Fruit fly (Drosophila melanogaster) whole organism, embryonic: Measurements from ENCODE around the gene Gcn5.

ENCODE experiments used
- BtbVII ChIP-seq: fragments of 200-800 bp; sonication (Bioruptor generic); optimal IDR thresholded peaks from 3 replicates; lab custom pipeline; 2017; ENCODE audit warnings: missing biosample characterization, mild to moderate bottlenecking, missing genetic modification characterization
- CG10565 ChIP-seq: fragments of 200-800 bp; sonication (Bioruptor generic); optimal IDR thresholded peaks from 3 replicates; lab custom pipeline; 2016; ENCODE audit warnings: missing biosample characterization, mild to moderate bottlenecking, missing genetic modification characterization
- CG10959 ChIP-seq: fragments of 200-800 bp; sonication (Bioruptor generic); IDR thresholded peaks from 2 replicates; pipeline ENCODE4 v1.3.6; 2022; ENCODE audit warnings: missing biosample characterization, missing genetic modification characterization
- CG11456 ChIP-seq: fragments of 200-800 bp; sonication (Bioruptor generic); IDR thresholded peaks from 3 replicates; pipeline ENCODE4 v1.3.6; 2022; ENCODE audit warnings: missing biosample characterization, missing genetic modification characterization
- CG14050 ChIP-seq: fragments of 200-800 bp; sonication (Bioruptor generic); IDR thresholded peaks from 3 replicates; pipeline ENCODE4 v1.3.6; 2022; ENCODE audit warnings: missing biosample characterization, missing genetic modification characterization
- CG15514 ChIP-seq: fragments of 200-800 bp; sonication (Bioruptor generic); optimal IDR thresholded peaks from 3 replicates; lab custom pipeline; 2017; ENCODE audit warnings: missing biosample characterization, missing genetic modification characterization, mild to moderate bottlenecking, moderate library complexity, missing genetic modification reagents
- CG32767 ChIP-seq: fragments of 200-800 bp; sonication (Bioruptor generic); IDR thresholded peaks from 2 replicates; pipeline ENCODE4 v1.3.6; 2022; ENCODE audit warnings: missing biosample characterization, missing genetic modification characterization
- CG34376 ChIP-seq: fragments of 200-800 bp; sonication (Bioruptor generic); optimal IDR thresholded peaks from 2 replicates; lab custom pipeline; 2018; ENCODE audit warnings: missing biosample characterization, mild to moderate bottlenecking, missing genetic modification characterization
- CG7839 ChIP-seq: fragments of 200-800 bp; sonication (Bioruptor generic); optimal IDR thresholded peaks from 3 replicates; lab custom pipeline; 2018; ENCODE audit warnings: missing biosample characterization, mild to moderate bottlenecking, missing genetic modification characterization, moderate library complexity
- CG8281 ChIP-seq: fragments of 200-800 bp; sonication (Bioruptor generic); optimal IDR thresholded peaks from 2 replicates; lab custom pipeline; 2018; ENCODE audit warnings: missing biosample characterization, mild to moderate bottlenecking, missing genetic modification characterization, moderate library complexity
- CG8944 ChIP-seq: fragments of 200-800 bp; sonication (Bioruptor generic); optimal IDR thresholded peaks from 3 replicates; lab custom pipeline; 2016; ENCODE audit warnings: missing biosample characterization, missing genetic modification characterization
- Dad ChIP-seq: fragments of 200-800 bp; sonication (Bioruptor generic); optimal IDR thresholded peaks from 3 replicates; lab custom pipeline; 2016; ENCODE audit warnings: missing biosample characterization, missing genetic modification characterization
- Deaf1 ChIP-seq: fragments of 200-800 bp; optimal IDR thresholded peaks from 3 replicates; lab custom pipeline; 2019; ENCODE audit warnings: missing biosample characterization, mild to moderate bottlenecking, missing genetic modification characterization, moderate library complexity
- Dfd ChIP-seq, 2 experiments: fragments of >200 bp; optimal IDR thresholded peaks; 2 replicates each; lab custom pipeline; 2017; ENCODE audit warnings: missing biosample characterization in 2 of 2, missing genetic modification characterization in 2 of 2
- Ets65A ChIP-seq: fragments of 200-800 bp; sonication (Bioruptor generic); peaks from one replicate; lab custom pipeline; 2016; ENCODE audit warnings: missing biosample characterization, missing genetic modification characterization
- GATAe ChIP-seq: fragments of 200-800 bp; sonication (Bioruptor generic); conservative IDR thresholded peaks from 2 replicates; pipeline ENCODE4 v1.3.6; 2022; ENCODE audit warnings: missing biosample characterization, missing genetic modification characterization
- Gsc ChIP-seq: fragments of 200-800 bp; sonication (Bioruptor generic); IDR thresholded peaks from 2 replicates; pipeline ENCODE4 v1.3.6; 2022; ENCODE audit warnings: missing biosample characterization, missing genetic modification characterization
- H2.0 ChIP-seq: fragments of 200-800 bp; sonication (Bioruptor generic); IDR thresholded peaks from 2 replicates; pipeline ENCODE4 v1.3.6; 2022; ENCODE audit warnings: missing biosample characterization, missing genetic modification characterization
- HmgZ ChIP-seq: fragments of 200-800 bp; sonication (Bioruptor generic); optimal IDR thresholded peaks from 2 replicates; lab custom pipeline; 2018; ENCODE audit warnings: missing biosample characterization, mild to moderate bottlenecking, missing genetic modification characterization
- Hr51 ChIP-seq, 2 experiments: fragments of 200-800 bp; sonication (Bioruptor generic); optimal IDR thresholded peaks; 2 replicates in 1 of 2; 3 replicates in 1 of 2; lab custom pipeline; 2016 to 2018; ENCODE audit warnings: missing biosample characterization in 2 of 2, missing genetic modification characterization in 2 of 2, mild to moderate bottlenecking in 1 of 2, moderate library complexity in 1 of 2
- Med ChIP-seq: fragments of 200-800 bp; sonication (Bioruptor generic); peaks from one replicate; lab custom pipeline; 2016; ENCODE audit warnings: missing biosample characterization, missing genetic modification characterization, mild to moderate bottlenecking, inconsistent platforms, moderate library complexity
- Nf-YA ChIP-seq: fragments of 200-800 bp; sonication (Bioruptor generic); IDR thresholded peaks from 2 replicates; pipeline ENCODE4 v1.3.6; 2022; ENCODE audit warnings: missing biosample characterization, missing genetic modification characterization
- Poxn ChIP-seq: fragments of 200-800 bp; sonication (Bioruptor generic); IDR thresholded peaks from 2 replicates; pipeline ENCODE4 v1.3.6; 2022; ENCODE audit warnings: missing biosample characterization, missing genetic modification characterization
- TFAM ChIP-seq: fragments of 200-800 bp; sonication (Bioruptor generic); optimal IDR thresholded peaks from 2 replicates; lab custom pipeline; 2017; ENCODE audit warnings: missing biosample characterization, missing genetic modification characterization, inconsistent platforms
- Tbp ChIP-seq: fragments of >200 bp; optimal IDR thresholded peaks from 2 replicates; lab custom pipeline; 2018; ENCODE audit warnings: missing biosample characterization, missing genetic modification characterization
- al ChIP-seq: fragments of 200-800 bp; sonication (Bioruptor generic); IDR thresholded peaks from 2 replicates; pipeline ENCODE4 v1.3.6; 2022; ENCODE audit warnings: missing biosample characterization, missing genetic modification characterization
- ase ChIP-seq: fragments of 200-800 bp; sonication (Bioruptor generic); IDR thresholded peaks from 3 replicates; pipeline ENCODE4 v1.3.6; 2022; ENCODE audit warnings: missing biosample characterization, missing genetic modification characterization
- dan ChIP-seq: fragments of 200-800 bp; sonication (Bioruptor generic); IDR thresholded peaks from 2 replicates; pipeline ENCODE4 v1.3.6; 2022; ENCODE audit warnings: missing biosample characterization, missing genetic modification characterization
- danr ChIP-seq: fragments of 200-800 bp; sonication (Bioruptor generic); IDR thresholded peaks from 2 replicates; pipeline ENCODE4 v1.3.6; 2022; ENCODE audit warnings: missing biosample characterization, missing genetic modification characterization
- exex ChIP-seq: fragments of 200-800 bp; sonication (Bioruptor generic); optimal IDR thresholded peaks from 4 replicates; lab custom pipeline; 2018; ENCODE audit warnings: missing biosample characterization, mild to moderate bottlenecking, missing genetic modification characterization, moderate library complexity
- gem ChIP-seq: fragments of 200-800 bp; sonication (Bioruptor generic); optimal IDR thresholded peaks from 2 replicates; lab custom pipeline; 2019; ENCODE audit warnings: missing biosample characterization, mild to moderate bottlenecking, missing genetic modification characterization, moderate library complexity
- gsb-n ChIP-seq: fragments of 200-800 bp; sonication (Bioruptor generic); optimal IDR thresholded peaks from 3 replicates; lab custom pipeline; 2018; ENCODE audit warnings: missing biosample characterization, mild to moderate bottlenecking, missing genetic modification characterization
- pita ChIP-seq: fragments of 200-800 bp; sonication (Bioruptor generic); optimal IDR thresholded peaks from 2 replicates; lab custom pipeline; 2017; ENCODE audit warnings: missing biosample characterization, mild to moderate bottlenecking, missing genetic modification characterization
- sc ChIP-seq, 3 experiments: fragments of >200 bp in 2 of 3; fragments of 200-800 bp in 1 of 3; sonication (Bioruptor generic) in 1 of 3; optimal IDR thresholded peaks; 2 replicates in 2 of 3; 3 replicates in 1 of 3; lab custom pipeline; 2017; ENCODE audit warnings: mild to moderate bottlenecking in 1 of 3, missing biosample characterization in 1 of 3, missing genetic modification characterization in 1 of 3, missing genetic modification reagents in 1 of 3
- sens ChIP-seq: fragments of 200-800 bp; sonication (Bioruptor generic); peaks from one replicate; lab custom pipeline; 2016; ENCODE audit warnings: missing biosample characterization, missing genetic modification characterization
- sima ChIP-seq: fragments of 200-800 bp; sonication (Bioruptor generic); optimal IDR thresholded peaks from 2 replicates; lab custom pipeline; 2016; ENCODE audit warnings: missing biosample characterization, missing genetic modification characterization
- ssp ChIP-seq: fragments of 200-800 bp; sonication (Bioruptor generic); IDR thresholded peaks from 2 replicates; pipeline ENCODE4 v1.3.6; 2022; ENCODE audit warnings: missing biosample characterization, missing genetic modification characterization
- stwl ChIP-seq: fragments of 200-800 bp; sonication (Bioruptor generic); optimal IDR thresholded peaks from 3 replicates; lab custom pipeline; 2018; ENCODE audit warnings: missing biosample characterization, mild to moderate bottlenecking, missing genetic modification characterization, moderate library complexity
- sug ChIP-seq: fragments of 200-800 bp; optimal IDR thresholded peaks from 2 replicates; lab custom pipeline; 2019; ENCODE audit warnings: missing biosample characterization, mild to moderate bottlenecking, missing genetic modification characterization, moderate library complexity

Gcn5 gene

DNA sequence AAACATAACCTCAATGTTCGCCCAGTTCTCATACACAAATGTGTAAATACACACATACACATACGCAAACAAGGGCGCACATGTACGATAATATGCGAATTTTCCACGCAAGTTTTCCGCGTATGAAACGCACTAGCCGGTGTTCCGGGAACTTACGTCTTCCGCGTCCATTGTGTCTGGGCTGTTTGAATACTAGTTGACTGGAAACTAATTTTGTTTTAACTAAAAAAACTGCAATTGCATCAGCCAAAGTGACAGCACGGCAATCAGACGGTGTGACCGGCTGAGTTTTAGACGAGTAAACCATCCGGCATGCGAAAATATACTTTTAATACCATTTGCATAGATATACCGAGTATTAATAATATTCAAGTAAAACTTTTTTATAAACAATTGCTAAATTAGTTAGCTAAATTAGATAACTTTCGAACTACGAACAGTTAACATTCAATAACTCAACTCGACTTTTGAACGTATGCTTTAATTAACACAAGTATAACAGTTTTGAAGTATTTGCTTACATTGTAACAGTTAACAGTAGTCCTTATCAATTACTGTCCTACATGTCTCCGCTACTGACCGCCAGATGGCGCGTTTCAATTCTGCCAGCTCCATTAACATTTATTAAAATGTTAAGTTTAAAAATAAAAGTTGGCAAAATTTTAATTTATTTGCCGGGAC is 2.8 kb upstream of the Gcn5 start, which contains the start of gene eIF2beta (continued):
- TF ChIP-seq CG10959 (GFP tag; lab: Robert Waterston, UW) (no peak), dan (GFP tag; lab: Robert Waterston, UW) (no peak), Gsc (GFP tag; lab: Robert Waterston, UW) (no peak), Poxn (GFP tag; lab: Robert Waterston, UW) (no peak), stwl (tag; lab: Kevin White, UChicago) (peak; percentile 46), Tbp (GFP tag; lab: Kevin White, UChicago) (no peak), CG10565 (no peak), sima (GFP tag; lab: Kevin White, UChicago) (no peak), CG7839 (tag; lab: Kevin White, UChicago) (peak; percentile 39), TFAM (GFP tag; lab: Kevin White, UChicago) (no peak), sc (optimal IDR thresholded peaks at IDR 0.05; lab: Kevin White, UChicago) (no peak), sc (GFP tag; optimal IDR thresholded peaks at IDR 0.05; lab: Kevin White, UChicago) (no peak), CG32767 (GFP tag; lab: Robert Waterston, UW) (no peak), ase (GFP tag; lab: Robert Waterston, UW) (no peak; the same call in 2 of the 3 replicates)

DNA sequence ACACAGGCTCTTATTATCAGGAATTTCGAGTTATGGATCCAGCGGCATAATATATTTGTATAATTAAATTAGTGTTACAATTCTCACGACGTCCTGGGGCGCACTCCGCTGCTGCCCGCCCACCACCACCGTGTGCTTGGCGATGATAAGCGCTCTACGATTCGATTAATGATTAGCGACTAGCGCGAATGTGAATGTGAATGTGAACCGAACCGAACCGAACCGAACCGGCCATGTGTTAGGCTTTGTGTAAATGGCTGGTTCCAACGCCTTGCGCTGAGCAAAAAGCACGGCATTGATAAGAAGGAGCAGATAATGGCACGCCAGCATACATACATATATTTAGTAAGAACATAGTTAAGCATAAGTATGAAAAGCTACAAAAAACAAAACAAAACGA is 4.5 kb downstream of the Gcn5 start:
- TF ChIP-seq CG34376 (GFP tag; lab: Kevin White, UChicago) (peak; percentile 62), exex (tag; lab: Kevin White, UChicago) (peak; percentile 72), CG14050 (GFP tag; lab: Robert Waterston, UW) (peak; percentile 50; the same call in 2 of the 3 replicates), danr (GFP tag; lab: Robert Waterston, UW) (no peak), sug (tag; lab: Kevin White, UChicago) (peak; percentile 67), pita (GFP tag; lab: Kevin White, UChicago) (no peak), gem (tag; lab: Kevin White, UChicago) (peak; percentile 45), sens (GFP tag; lab: Kevin White, UChicago) (peak; percentile 14), GATAe (GFP tag; lab: Robert Waterston, UW) (0 out of 2 replicates have a peak, but pooled peaks have one; percentile 24), Dad (GFP tag; lab: Kevin White, UChicago) (no peak), Deaf1 (tag; lab: Kevin White, UChicago) (peak; percentile 64), BtbVII (no peak), CG15514 (GFP tag; lab: Kevin White, UChicago) (peak; percentile 81), HmgZ (peak; percentile 17)

DNA sequence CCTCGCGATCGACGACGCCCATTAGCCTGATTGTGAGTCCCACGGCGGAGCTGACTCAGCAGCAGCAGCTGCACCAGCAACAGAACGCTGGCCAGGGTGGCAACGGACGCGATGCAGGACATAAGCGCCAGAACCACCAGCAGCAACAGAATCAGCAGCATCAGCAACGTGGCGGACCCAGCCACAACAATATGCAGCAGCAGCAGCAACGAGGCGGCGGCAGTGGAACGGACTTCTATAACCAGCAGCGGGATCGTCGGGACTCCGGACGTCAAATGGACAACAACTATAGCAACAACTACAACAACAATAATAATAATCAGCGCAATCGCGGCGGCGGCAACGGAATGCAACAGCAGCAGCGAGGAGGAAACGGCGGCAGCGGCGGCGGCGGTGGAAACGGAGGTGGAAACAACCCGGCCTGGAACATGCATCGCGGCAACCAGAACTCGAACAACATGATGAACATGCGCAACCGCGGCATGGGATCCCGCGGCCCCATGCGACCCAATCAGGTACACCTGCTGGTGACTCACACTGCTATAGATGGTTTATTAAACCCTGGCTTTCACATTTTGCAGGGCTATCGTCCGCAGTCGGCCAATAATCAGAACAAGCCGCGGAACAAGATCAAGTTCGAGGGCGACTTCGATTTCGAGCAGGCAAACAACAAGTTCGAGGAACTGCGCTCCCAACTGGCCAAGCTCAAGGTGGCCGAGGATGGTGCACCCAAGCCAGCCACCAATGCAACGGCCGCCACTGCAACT is 6.2 kb downstream of the Gcn5 start:
- no peak for TF ChIP-seq ssp (GFP tag; lab: Robert Waterston, UW)
- TF ChIP-seq al = 0 out of 2 replicates have a peak, but pooled peaks have one; percentile 12
- peak; percentile 64 for TF ChIP-seq Ets65A (GFP tag; lab: Kevin White, UChicago)
- peak; percentile 21 for TF ChIP-seq sens (GFP tag; lab: Kevin White, UChicago)
- peak; percentile 16 for TF ChIP-seq CG8944 (GFP tag; lab: Kevin White, UChicago)
- TF ChIP-seq Dfd (GFP tag; optimal IDR thresholded peaks at IDR 0.05; lab: Kevin White, UChicago) = peak in 1 of 2 experiments; percentile 81
- TF ChIP-seq CG8281 (tag; lab: Kevin White, UChicago) = no peak
- peak; percentile 66 for TF ChIP-seq Med (GFP tag; lab: Kevin White, UChicago)
- peak in 1 of 2 experiments; percentile 12 for TF ChIP-seq Hr51 (GFP tag; optimal IDR thresholded peaks at IDR 0.05; lab: Kevin White, UChicago)
- 0 out of 2 replicates have a peak, but pooled peaks have one; percentile 11 for TF ChIP-seq H2.0 (GFP tag; lab: Robert Waterston, UW)
- no peak for TF ChIP-seq gsb-n (tag; lab: Kevin White, UChicago)
- 0 out of 3 replicates have a peak, but pooled peaks have one; percentile 58 for TF ChIP-seq CG11456 (GFP tag; lab: Robert Waterston, UW)
- TF ChIP-seq Nf-YA (GFP tag; lab: Robert Waterston, UW) = 0 out of 2 replicates have a peak, but pooled peaks have one; percentile 22
- TF ChIP-seq, all 482 proteins: peak for 10
